Fruit fly (Drosophila melanogaster) whole organism, embryonic: Measurements from ENCODE around the gene Shc.

Experiments
- BtbVII ChIP-seq: fragments of 200-800 bp; sonication (Bioruptor generic); optimal IDR thresholded peaks from 3 replicates; lab custom pipeline; 2017; ENCODE audit warnings: missing biosample characterization, mild to moderate bottlenecking, missing genetic modification characterization
- CG10366 ChIP-seq: fragments of 200-800 bp; sonication (Bioruptor generic); IDR thresholded peaks from 2 replicates; pipeline ENCODE4 v1.3.6; 2022; ENCODE audit warnings: missing biosample characterization, missing genetic modification characterization
- CG10462 ChIP-seq: fragments of 200-800 bp; sonication (Bioruptor generic); optimal IDR thresholded peaks from 2 replicates; lab custom pipeline; 2016; ENCODE audit warnings: missing biosample characterization, missing genetic modification characterization
- CG11696 ChIP-seq: fragments of 200-800 bp; sonication (Bioruptor generic); IDR thresholded peaks from 2 replicates; pipeline ENCODE4 v1.3.6; 2022; ENCODE audit warnings: missing biosample characterization, missing genetic modification characterization
- CG11723 ChIP-seq: fragments of 200-800 bp; sonication (Bioruptor generic); optimal IDR thresholded peaks from 2 replicates; lab custom pipeline; 2017; ENCODE audit warnings: missing biosample characterization, mild to moderate bottlenecking, missing genetic modification characterization
- CG12659 ChIP-seq: fragments of 200-800 bp; sonication (Bioruptor generic); optimal IDR thresholded peaks from 3 replicates; lab custom pipeline; 2017; ENCODE audit warnings: mild to moderate bottlenecking, missing biosample characterization, missing genetic modification reagents, missing genetic modification characterization
- CG12744 ChIP-seq: fragments of 200-800 bp; sonication (Bioruptor generic); optimal IDR thresholded peaks from 2 replicates; lab custom pipeline; 2016; ENCODE audit warnings: missing biosample characterization, missing genetic modification characterization
- CG13296 ChIP-seq: fragments of 200-800 bp; sonication (Bioruptor generic); optimal IDR thresholded peaks from 3 replicates; lab custom pipeline; 2018; ENCODE audit warnings: missing biosample characterization, mild to moderate bottlenecking, missing genetic modification characterization
- CG14050 ChIP-seq: fragments of 200-800 bp; sonication (Bioruptor generic); IDR thresholded peaks from 3 replicates; pipeline ENCODE4 v1.3.6; 2022; ENCODE audit warnings: missing biosample characterization, missing genetic modification characterization
- CG15073 ChIP-seq: fragments of 200-800 bp; sonication (Bioruptor generic); optimal IDR thresholded peaks from 2 replicates; lab custom pipeline; 2016; ENCODE audit warnings: missing biosample characterization, missing genetic modification characterization
- CG1529 ChIP-seq: fragments of 200-800 bp; sonication (Bioruptor generic); optimal IDR thresholded peaks from 3 replicates; lab custom pipeline; 2018; ENCODE audit warnings: missing biosample characterization, missing genetic modification characterization
- CG17802 ChIP-seq: fragments of 200-800 bp; sonication (Bioruptor generic); optimal IDR thresholded peaks from 2 replicates; lab custom pipeline; 2018; ENCODE audit warnings: missing biosample characterization, mild to moderate bottlenecking, missing genetic modification characterization, moderate library complexity
- CG30431 ChIP-seq: fragments of 200-800 bp; sonication (Bioruptor generic); optimal IDR thresholded peaks from 2 replicates; lab custom pipeline; 2017; ENCODE audit warnings: missing biosample characterization, missing genetic modification characterization
- CG4424 ChIP-seq: fragments of 200-800 bp; sonication (Bioruptor generic); optimal IDR thresholded peaks from 3 replicates; lab custom pipeline; 2016; ENCODE audit warnings: missing biosample characterization, missing genetic modification characterization
- CG4730 ChIP-seq: fragments of 200-800 bp; sonication (Bioruptor generic); IDR thresholded peaks from 2 replicates; pipeline ENCODE4 v1.3.6; 2022; ENCODE audit warnings: missing biosample characterization, missing genetic modification characterization
- CG6254 ChIP-seq: fragments of 200-800 bp; sonication (Bioruptor generic); optimal IDR thresholded peaks from 3 replicates; lab custom pipeline; 2017; ENCODE audit warnings: mild to moderate bottlenecking, missing biosample characterization, missing genetic modification reagents, missing genetic modification characterization
- CG8478 ChIP-seq: fragments of >200 bp; optimal IDR thresholded peaks from 2 replicates; lab custom pipeline; 2018
- CG9609 ChIP-seq: fragments of 200-800 bp; sonication (Bioruptor generic); optimal IDR thresholded peaks from 3 replicates; lab custom pipeline; 2016; ENCODE audit warnings: missing biosample characterization, missing genetic modification characterization
- Dll ChIP-seq: fragments of 200-800 bp; sonication (Bioruptor generic); IDR thresholded peaks from 4 replicates; pipeline ENCODE4 v1.3.6; 2022; ENCODE audit warnings: missing biosample characterization, missing genetic modification characterization; ENCODE audit not compliant: partially characterized antibody
- GATAe ChIP-seq: fragments of 200-800 bp; sonication (Bioruptor generic); conservative IDR thresholded peaks from 2 replicates; pipeline ENCODE4 v1.3.6; 2022; ENCODE audit warnings: missing biosample characterization, missing genetic modification characterization
- Hmr ChIP-seq: fragments of 200-800 bp; sonication (Bioruptor generic); optimal IDR thresholded peaks from 3 replicates; lab custom pipeline; 2017; ENCODE audit warnings: mild to moderate bottlenecking, missing biosample characterization, missing genetic modification reagents, missing genetic modification characterization
- Hr39 ChIP-seq: fragments of >200 bp; optimal IDR thresholded peaks from 2 replicates; lab custom pipeline; 2017
- Jarid2 ChIP-seq: fragments of 200-800 bp; sonication (Bioruptor generic); optimal IDR thresholded peaks from 3 replicates; lab custom pipeline; 2017; ENCODE audit warnings: mild to moderate bottlenecking, missing biosample characterization, missing genetic modification reagents, missing genetic modification characterization
- Kr ChIP-seq: fragments of 200-800 bp; sonication (Bioruptor generic); optimal IDR thresholded peaks from 2 replicates; lab custom pipeline; 2017; ENCODE audit warnings: missing biosample characterization, mild to moderate bottlenecking, missing genetic modification characterization
- MTF-1 ChIP-seq: fragments of 200-800 bp; sonication (Bioruptor generic); optimal IDR thresholded peaks from 2 replicates; lab custom pipeline; 2018; ENCODE audit warnings: missing biosample characterization, mild to moderate bottlenecking, missing genetic modification characterization, borderline replicate concordance
- Opbp ChIP-seq: fragments of 200-800 bp; sonication (Bioruptor generic); IDR thresholded peaks from 3 replicates; pipeline ENCODE4 v1.3.6; 2022; ENCODE audit warnings: missing biosample characterization, missing genetic modification characterization; ENCODE audit not compliant: partially characterized antibody
- Sin3A ChIP-seq: fragments of >200 bp; optimal IDR thresholded peaks from 2 replicates; lab custom pipeline; 2018
- Xrp1 ChIP-seq: fragments of 200-800 bp; sonication (Bioruptor generic); IDR thresholded peaks from 2 replicates; pipeline ENCODE4 v1.3.6; 2022; ENCODE audit warnings: missing biosample characterization, missing genetic modification characterization
- ato ChIP-seq: fragments of 200-800 bp; sonication (Bioruptor generic); IDR thresholded peaks from 2 replicates; pipeline ENCODE4 v1.3.6; 2022; ENCODE audit warnings: missing biosample characterization, missing genetic modification characterization; ENCODE audit not compliant: partially characterized antibody
- bowl ChIP-seq: fragments of 200-800 bp; sonication (Bioruptor generic); IDR thresholded peaks from 2 replicates; pipeline ENCODE4 v1.3.6; 2022; ENCODE audit warnings: missing biosample characterization, missing genetic modification characterization
- br ChIP-seq: fragments of >200 bp; optimal IDR thresholded peaks from 2 replicates; lab custom pipeline; 2017
- cato ChIP-seq: fragments of 200-800 bp; sonication (Bioruptor generic); optimal IDR thresholded peaks from 2 replicates; lab custom pipeline; 2016; ENCODE audit warnings: missing biosample characterization, missing genetic modification characterization, borderline replicate concordance
- croc ChIP-seq: fragments of 200-800 bp; sonication (Bioruptor generic); conservative IDR thresholded peaks from 3 replicates; pipeline ENCODE4 v1.3.6; 2022; ENCODE audit warnings: missing biosample characterization, missing genetic modification characterization
- dm ChIP-seq: fragments of 200-800 bp; sonication (Bioruptor generic); optimal IDR thresholded peaks from 3 replicates; lab custom pipeline; 2016; ENCODE audit warnings: missing biosample characterization, missing genetic modification characterization
- hth ChIP-seq: fragments of >200 bp; optimal IDR thresholded peaks from 2 replicates; lab custom pipeline; 2017; ENCODE audit warnings: inconsistent platforms
- inv ChIP-seq: fragments of 200-800 bp; sonication (Bioruptor generic); IDR thresholded peaks from 2 replicates; pipeline ENCODE4 v1.3.6; 2022; ENCODE audit warnings: missing biosample characterization, missing genetic modification characterization; ENCODE audit not compliant: partially characterized antibody
- jing ChIP-seq: fragments of 200-800 bp; sonication (Bioruptor generic); optimal IDR thresholded peaks from 2 replicates; lab custom pipeline; 2018; ENCODE audit warnings: missing biosample characterization, mild to moderate bottlenecking, missing genetic modification characterization
- lilli ChIP-seq: fragments of 200-800 bp; sonication (Bioruptor generic); optimal IDR thresholded peaks from 3 replicates; lab custom pipeline; 2016; ENCODE audit warnings: missing biosample characterization, missing genetic modification characterization
- nerfin-1 ChIP-seq: fragments of 200-800 bp; sonication (Bioruptor generic); optimal IDR thresholded peaks from 3 replicates; lab custom pipeline; 2019; ENCODE audit warnings: missing biosample characterization, mild to moderate bottlenecking, missing genetic modification characterization, moderate library complexity
- nom ChIP-seq: fragments of 200-800 bp; sonication (Bioruptor generic); optimal IDR thresholded peaks from 2 replicates; lab custom pipeline; 2017; ENCODE audit warnings: missing biosample characterization, missing genetic modification characterization, mild to moderate bottlenecking, moderate library complexity, missing genetic modification reagents
- pita ChIP-seq: fragments of 200-800 bp; sonication (Bioruptor generic); optimal IDR thresholded peaks from 2 replicates; lab custom pipeline; 2017; ENCODE audit warnings: missing biosample characterization, mild to moderate bottlenecking, missing genetic modification characterization
- pros ChIP-seq: fragments of 200-800 bp; sonication (Bioruptor generic); optimal IDR thresholded peaks from 3 replicates; lab custom pipeline; 2019; ENCODE audit warnings: missing biosample characterization, mild to moderate bottlenecking, missing genetic modification characterization, moderate library complexity
- repo ChIP-seq: fragments of 200-800 bp; sonication (Bioruptor generic); optimal IDR thresholded peaks from 2 replicates; lab custom pipeline; 2016; ENCODE audit warnings: missing biosample characterization, missing genetic modification characterization
- seq ChIP-seq: fragments of 200-800 bp; sonication (Bioruptor generic); IDR thresholded peaks from 2 replicates; pipeline ENCODE4 v1.3.6; 2022; ENCODE audit warnings: missing biosample characterization, missing genetic modification characterization
- shn ChIP-seq: fragments of 200-800 bp; sonication (Bioruptor generic); optimal IDR thresholded peaks from 3 replicates; lab custom pipeline; 2016; ENCODE audit warnings: missing biosample characterization, missing genetic modification characterization
- ssp ChIP-seq: fragments of 200-800 bp; sonication (Bioruptor generic); IDR thresholded peaks from 2 replicates; pipeline ENCODE4 v1.3.6; 2022; ENCODE audit warnings: missing biosample characterization, missing genetic modification characterization
- tll ChIP-seq, 2 experiments: fragments of 200-800 bp in 1 of 2; fragments of >200 bp in 1 of 2; sonication (Bioruptor generic) in 1 of 2; optimal IDR thresholded peaks; 2 replicates each; lab custom pipeline; 2017 to 2019; ENCODE audit warnings: missing biosample characterization in 2 of 2, missing genetic modification characterization in 2 of 2, mild to moderate bottlenecking in 1 of 2, moderate library complexity in 1 of 2
- ttk ChIP-seq: fragments of 200-800 bp; sonication (Bioruptor generic); IDR thresholded peaks from 2 replicates; pipeline ENCODE4 v2.1.2; 2022; ENCODE audit warnings: missing biosample characterization, missing genetic modification characterization
- tup ChIP-seq: fragments of 200-800 bp; sonication (Bioruptor generic); optimal IDR thresholded peaks from 2 replicates; lab custom pipeline; 2016; ENCODE audit warnings: missing biosample characterization, mild to moderate bottlenecking, missing genetic modification characterization, moderate library complexity
- unpg ChIP-seq: fragments of 200-800 bp; sonication (Bioruptor generic); optimal IDR thresholded peaks from 3 replicates; lab custom pipeline; 2018; ENCODE audit warnings: missing biosample characterization, mild to moderate bottlenecking, missing genetic modification characterization, moderate library complexity
- wor ChIP-seq: fragments of 200-800 bp; sonication (Bioruptor generic); IDR thresholded peaks from 2 replicates; pipeline ENCODE4 v1.3.6; 2022; ENCODE audit warnings: missing biosample characterization, missing genetic modification characterization
- z ChIP-seq: fragments of 200-800 bp; sonication (Bioruptor generic); IDR thresholded peaks from 3 replicates; pipeline ENCODE4 v1.3.6; 2022; ENCODE audit warnings: missing biosample characterization, missing genetic modification characterization

The Shc gene

DNA sequence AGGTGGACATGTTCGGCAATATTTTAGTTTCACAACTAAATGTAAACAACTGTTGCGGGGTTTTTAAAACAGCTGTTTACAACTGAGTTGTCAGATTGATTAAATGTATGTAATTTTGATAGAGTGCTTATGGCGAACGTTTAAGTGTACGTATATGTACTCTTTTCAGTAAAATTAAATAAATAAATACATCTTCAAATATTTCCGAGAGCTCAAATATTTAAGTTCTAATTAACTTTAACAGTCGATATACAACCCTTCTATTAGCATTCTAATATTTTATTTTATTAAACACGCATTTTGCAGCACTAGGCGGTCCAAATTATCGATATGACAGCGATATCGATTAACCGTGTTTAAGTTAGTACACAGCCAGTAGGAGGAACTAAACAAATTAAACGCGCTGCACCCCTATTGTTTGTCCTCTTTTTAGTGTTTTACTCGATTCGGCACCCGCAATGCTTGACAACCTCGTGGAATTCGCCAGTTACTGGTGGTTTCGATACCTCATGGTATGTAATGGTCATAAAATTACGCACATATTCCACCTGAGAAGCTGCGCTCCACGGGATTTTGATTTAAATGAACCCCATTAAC lies 24.8 kb downstream of the Shc start, which contains the start of the genes CG3448 and ghi (continued):
- TF ChIP-seq cato (GFP tag; lab: Kevin White, UChicago) (no peak), lilli (GFP tag; lab: Kevin White, UChicago) (peak; percentile 59), inv (GFP tag; lab: Robert Waterston, UW) (peak; percentile 48; the same call in 1 of the 2 replicates), pita (GFP tag; lab: Kevin White, UChicago) (no peak), Hr39 (lab: Kevin White, UChicago) (no peak), bowl (no peak), ttk (peak; percentile 42; the same call in 1 of the 2 replicates), hth (lab: Kevin White, UChicago) (no peak), repo (GFP tag; lab: Kevin White, UChicago) (no peak), CG17802 (tag; lab: Kevin White, UChicago) (peak; percentile 11), MTF-1 (GFP tag; lab: Kevin White, UChicago) (no peak), tll (GFP tag; optimal IDR thresholded peaks at IDR 0.05; lab: Kevin White, UChicago) (no peak), CG4730 (GFP tag; lab: Robert Waterston, UW) (0 out of 2 replicates have a peak, but pooled peaks have one; percentile 41), CG15073 (no peak), GATAe (GFP tag; lab: Robert Waterston, UW) (no peak), CG30431 (no peak), Hmr (GFP tag; lab: Kevin White, UChicago) (peak; percentile 70), CG4424 (peak; percentile 75), shn (no peak), CG10366 (GFP tag; lab: Robert Waterston, UW) (no peak), CG10462 (GFP tag; lab: Kevin White, UChicago) (no peak), Opbp (GFP tag; lab: Robert Waterston, UW) (peak; percentile 75; the same call in 2 of the 3 replicates), CG6254 (GFP tag; lab: Kevin White, UChicago) (no peak), CG13296 (GFP tag; lab: Kevin White, UChicago) (peak; percentile 76), CG12744 (GFP tag; lab: Kevin White, UChicago) (peak; percentile 23), croc (GFP tag; lab: Robert Waterston, UW) (no peak), Kr (GFP tag; lab: Kevin White, UChicago) (peak; percentile 91), wor (GFP tag; lab: Robert Waterston, UW) (no peak), CG11696 (no peak), CG8478 (lab: Kevin White, UChicago) (no peak), seq (GFP tag; lab: Robert Waterston, UW) (no peak), unpg (GFP tag; lab: Kevin White, UChicago) (peak; percentile 62), BtbVII (GFP tag; lab: Kevin White, UChicago) (peak; percentile 24), CG9609 (GFP tag; lab: Kevin White, UChicago) (no peak), jing (GFP tag; lab: Kevin White, UChicago) (no peak), ssp (GFP tag; lab: Robert Waterston, UW) (peak; percentile 44), Jarid2 (no peak), CG1529 (no peak), CG12659 (GFP tag; lab: Kevin White, UChicago) (peak; percentile 70), tup (GFP tag; lab: Kevin White, UChicago) (no peak), nom (GFP tag; lab: Kevin White, UChicago) (peak; percentile 46), ato (GFP tag; lab: Robert Waterston, UW) (no peak), z (no peak), Dll (peak; percentile 77), CG14050 (no peak), dm (peak; percentile 15), Sin3A (lab: Kevin White, UChicago) (no peak), pros (GFP tag; lab: Kevin White, UChicago) (no peak), Xrp1 (GFP tag; lab: Robert Waterston, UW) (peak; percentile 76), br (no peak), nerfin-1 (tag; lab: Kevin White, UChicago) (peak; percentile 70), CG11723 (GFP tag; lab: Kevin White, UChicago) (no peak)
